Fruit fly (Drosophila melanogaster): ENCODE measurements around the gene CG15482.

The CG15482 gene

dm6 chr2L:13205256-13205655 is 6.4 kb downstream of the CG15482 start:
- TF ChIP-seq CG11398 (GFP tag; optimal IDR thresholded peaks at IDR 0.05) (peak; percentile 53), lilli (GFP tag; optimal IDR thresholded peaks at IDR 0.05) (no peak), CG15269 (tag; optimal IDR thresholded peaks at IDR 0.05) (no peak), Poxn (GFP tag; IDR thresholded peaks at IDR 0.05) (no peak), Max (GFP tag; optimal IDR thresholded peaks at IDR 0.05) (no peak), Xrp1 (GFP tag; IDR thresholded peaks at IDR 0.05) (peak; percentile 44; the same call in 1 of the 2 replicates), cwo (GFP tag; optimal IDR thresholded peaks at IDR 0.05) (peak; percentile 99), CG4282 (GFP tag; optimal IDR thresholded peaks at IDR 0.05) (no peak), MBD-R2 (GFP tag; IDR thresholded peaks at IDR 0.05) (peak; percentile 33; the same call in 1 of the 2 replicates), CG32532 (GFP tag; IDR thresholded peaks at IDR 0.05) (peak; percentile 43; the same call in 1 of the 2 replicates), caup (GFP tag; optimal IDR thresholded peaks at IDR 0.05; ENCODE audit: severe bottlenecking) (peak; percentile 39), dmrt11E (tag; optimal IDR thresholded peaks at IDR 0.05) (no peak), NC2β (GFP tag; optimal IDR thresholded peaks at IDR 0.05) (no peak), Asciz (GFP tag; optimal IDR thresholded peaks at IDR 0.05) (no peak), H15 (GFP tag; IDR thresholded peaks at IDR 0.05) (no peak), stwl (tag; optimal IDR thresholded peaks at IDR 0.05) (no peak), sug (tag; optimal IDR thresholded peaks at IDR 0.05) (no peak), chinmo (GFP tag; IDR thresholded peaks at IDR 0.05; ENCODE audit: partially characterized antibody) (peak; percentile 82; the same call in 1 of the 4 replicates), abd-A (tag; optimal IDR thresholded peaks at IDR 0.05) (peak; percentile 64), ERR (GFP tag; optimal IDR thresholded peaks at IDR 0.05) (peak; percentile 23), CG9876 (GFP tag; optimal IDR thresholded peaks at IDR 0.05) (peak; percentile 62), CG13894 (tag; optimal IDR thresholded peaks at IDR 0.05) (peak; percentile 93), CG13424 (tag; optimal IDR thresholded peaks at IDR 0.05) (peak; percentile 29), CG14441 (GFP tag; IDR thresholded peaks at IDR 0.05) (0 out of 2 replicates have a peak, but pooled peaks have one; percentile 3), so (GFP tag; IDR thresholded peaks at IDR 0.05) (peak; percentile 51; the same call in 1 of the 3 replicates), CG15514 (GFP tag; optimal IDR thresholded peaks at IDR 0.05) (peak; percentile 52), CG2712 (tag; optimal IDR thresholded peaks at IDR 0.05) (no peak), sna (GFP tag; IDR thresholded peaks at IDR 0.05; ENCODE audit: partially characterized antibody) (no peak), bowl (GFP tag; IDR thresholded peaks at IDR 0.05) (0 out of 2 replicates have a peak, but pooled peaks have one; percentile 24), CG18599 (GFP tag; optimal IDR thresholded peaks at IDR 0.05) (peak; percentile 65), Fer3 (tag; optimal IDR thresholded peaks at IDR 0.05) (no peak), CG8089 (GFP tag; optimal IDR thresholded peaks at IDR 0.05) (peak; percentile 24), pho (GFP tag; optimal IDR thresholded peaks at IDR 0.05) (peak; percentile 64), ap (GFP tag; IDR thresholded peaks at IDR 0.05) (no peak), lmd (GFP tag; IDR thresholded peaks at IDR 0.05) (no peak), CG8359 (GFP tag; optimal IDR thresholded peaks at IDR 0.05; ENCODE audit: borderline replicate concordance) (no peak), Hr3 (GFP tag; optimal IDR thresholded peaks at IDR 0.05) (no peak), CG12744 (GFP tag; optimal IDR thresholded peaks at IDR 0.05) (peak; percentile 20), nmo (GFP tag; optimal IDR thresholded peaks at IDR 0.05) (no peak), sqz (GFP tag; optimal IDR thresholded peaks at IDR 0.05) (no peak), CG32767 (GFP tag; IDR thresholded peaks at IDR 0.05) (peak; percentile 59; the same call in 1 of the 2 replicates), lab (GFP tag; optimal IDR thresholded peaks at IDR 0.05) (peak; percentile 17), cato (GFP tag; optimal IDR thresholded peaks at IDR 0.05; ENCODE audit: borderline replicate concordance) (no peak), CG13775 (GFP tag; optimal IDR thresholded peaks at IDR 0.05) (peak; percentile 31), Dp (GFP tag; optimal IDR thresholded peaks at IDR 0.05) (no peak), grau (tag; optimal IDR thresholded peaks at IDR 0.05) (no peak), bbx (GFP tag; IDR thresholded peaks at IDR 0.05; ENCODE audit: partially characterized antibody) (no peak), pros (GFP tag; optimal IDR thresholded peaks at IDR 0.05) (peak; percentile 45), Adf1 (GFP tag; IDR thresholded peaks at IDR 0.05) (peak; percentile 36; the same call in 1 of the 2 replicates)

Measured in whole organism, embryonic.